Worm (Caenorhabditis elegans): ENCODE measurements around the gene F57C2.4.

- TF ChIP-seq W03F9.2 (tag; optimal IDR thresholded peaks at IDR 0.05), result no peak
- no peak for TF ChIP-seq him-1 (tag; optimal IDR thresholded peaks at IDR 0.05)
- TF ChIP-seq dao-5 (tag; optimal IDR thresholded peaks at IDR 0.05), result no peak
These were observed 30.6 kb upstream of the F57C2.4 start for ce11 chrII:14494464-14494863.

Measured in whole organism, L4/young adult.